Fruit fly (Drosophila melanogaster): Measurements from ENCODE around the gene Ser.
A peak's percentile ranks its signal among the peaks of the same experiment; 100 is the strongest.

dm6 chr3R:27193079-27193478 is 988 bp downstream of the Ser start:
- TF ChIP-seq CG10348 (GFP tag; IDR thresholded peaks at IDR 0.05): no peak
- no peak for TF ChIP-seq EcR (GFP tag; optimal IDR thresholded peaks at IDR 0.05)
- TF ChIP-seq CG15710 (tag; optimal IDR thresholded peaks at IDR 0.05): peak; percentile 41
- TF ChIP-seq rn (GFP tag; IDR thresholded peaks at IDR 0.05): 0 out of 2 replicates have a peak, but pooled peaks have one; percentile 21
- no peak for TF ChIP-seq CG13204 (GFP tag; optimal IDR thresholded peaks at IDR 0.05)
- peak; percentile 77 for TF ChIP-seq CG4496 (GFP tag; IDR thresholded peaks at IDR 0.05)
- no peak for TF ChIP-seq Snoo (tag; optimal IDR thresholded peaks at IDR 0.05)
- TF ChIP-seq CG17806 (tag; optimal IDR thresholded peaks at IDR 0.05): peak; percentile 47
- no peak for TF ChIP-seq fd96Ca (GFP tag; IDR thresholded peaks at IDR 0.05)
- TF ChIP-seq D1 (tag; optimal IDR thresholded peaks at IDR 0.05): no peak
- TF ChIP-seq Pif1B (GFP tag; optimal IDR thresholded peaks at IDR 0.05): no peak
- peak; percentile 35 for TF ChIP-seq CG8159 (tag; optimal IDR thresholded peaks at IDR 0.05)
- no peak for TF ChIP-seq Pif1A (GFP tag; optimal IDR thresholded peaks at IDR 0.05)
